Fruit fly (Drosophila melanogaster) whole organism, embryonic: Measurements from ENCODE around the gene IRSp53.

ENCODE experiments used
- ATbp ChIP-seq: fragments of 200-800 bp; sonication (Bioruptor generic); optimal IDR thresholded peaks from 2 replicates; lab custom pipeline; 2017; ENCODE audit warnings: missing biosample characterization, mild to moderate bottlenecking, missing genetic modification characterization, missing genetic modification reagents
- Adf1 ChIP-seq: fragments of 200-800 bp; sonication (Bioruptor generic); IDR thresholded peaks from 2 replicates; pipeline ENCODE4 v1.3.6; 2022; ENCODE audit warnings: missing biosample characterization, missing genetic modification characterization
- Antp ChIP-seq: fragments of 200-800 bp; sonication (Bioruptor generic); optimal IDR thresholded peaks from 3 replicates; lab custom pipeline; 2016; ENCODE audit warnings: missing biosample characterization, missing genetic modification characterization
- Bgb ChIP-seq: fragments of 200-800 bp; sonication (Bioruptor generic); IDR thresholded peaks from 2 replicates; pipeline ENCODE4 v1.3.6; 2022; ENCODE audit warnings: missing biosample characterization, missing genetic modification characterization; ENCODE audit not compliant: partially characterized antibody
- CG11696 ChIP-seq: fragments of 200-800 bp; sonication (Bioruptor generic); IDR thresholded peaks from 2 replicates; pipeline ENCODE4 v1.3.6; 2022; ENCODE audit warnings: missing biosample characterization, missing genetic modification characterization
- CG12155 ChIP-seq: fragments of 200-800 bp; sonication (Bioruptor generic); optimal IDR thresholded peaks from 3 replicates; lab custom pipeline; 2016; ENCODE audit warnings: missing biosample characterization, missing genetic modification characterization
- CG12659 ChIP-seq: fragments of 200-800 bp; sonication (Bioruptor generic); optimal IDR thresholded peaks from 3 replicates; lab custom pipeline; 2017; ENCODE audit warnings: mild to moderate bottlenecking, missing biosample characterization, missing genetic modification reagents, missing genetic modification characterization
- CG13123 ChIP-seq: fragments of 200-800 bp; sonication (Bioruptor generic); optimal IDR thresholded peaks from 2 replicates; lab custom pipeline; 2016; ENCODE audit warnings: missing biosample characterization, missing genetic modification characterization
- CG14014 ChIP-seq: fragments of 200-800 bp; sonication (Bioruptor generic); IDR thresholded peaks from 2 replicates; pipeline ENCODE4 v1.3.6; 2022; ENCODE audit warnings: missing biosample characterization, missing genetic modification characterization
- CG14441 ChIP-seq: fragments of 200-800 bp; sonication (Bioruptor generic); IDR thresholded peaks from 2 replicates; pipeline ENCODE4 v1.3.6; 2022; ENCODE audit warnings: missing biosample characterization, missing genetic modification characterization
- CG14710 ChIP-seq: fragments of 200-800 bp; sonication (Bioruptor generic); optimal IDR thresholded peaks from 3 replicates; lab custom pipeline; 2019; ENCODE audit warnings: missing biosample characterization, mild to moderate bottlenecking, missing genetic modification characterization, moderate library complexity
- CG1603 ChIP-seq: fragments of 200-800 bp; sonication (Bioruptor generic); optimal IDR thresholded peaks from 2 replicates; lab custom pipeline; 2019; ENCODE audit warnings: missing biosample characterization, mild to moderate bottlenecking, missing genetic modification characterization, moderate library complexity
- CG16815 ChIP-seq: fragments of 200-800 bp; sonication (Bioruptor generic); optimal IDR thresholded peaks from 3 replicates; lab custom pipeline; 2017; ENCODE audit warnings: missing biosample characterization, mild to moderate bottlenecking, missing genetic modification characterization
- CG18011 ChIP-seq: fragments of 200-800 bp; sonication (Bioruptor generic); optimal IDR thresholded peaks from 2 replicates; lab custom pipeline; 2017; ENCODE audit warnings: missing biosample characterization, missing genetic modification characterization, mild to moderate bottlenecking, moderate library complexity, missing genotype
- CG18262 ChIP-seq: fragments of 200-800 bp; optimal IDR thresholded peaks from 3 replicates; lab custom pipeline; 2019; ENCODE audit warnings: missing biosample characterization, mild to moderate bottlenecking, missing genetic modification characterization, moderate library complexity
- CG30403 ChIP-seq: fragments of 200-800 bp; sonication (Bioruptor generic); optimal IDR thresholded peaks from 3 replicates; lab custom pipeline; 2016; ENCODE audit warnings: missing biosample characterization, missing genetic modification characterization
- CG3163 ChIP-seq: fragments of 200-800 bp; sonication (Bioruptor generic); optimal IDR thresholded peaks from 3 replicates; lab custom pipeline; 2016; ENCODE audit warnings: missing biosample characterization, missing genetic modification characterization
- CG3726 ChIP-seq: fragments of 200-800 bp; sonication (Bioruptor generic); IDR thresholded peaks from 3 replicates; pipeline ENCODE4, ENCODE4 v1.3.6; 2022; ENCODE audit warnings: missing biosample characterization, missing genetic modification characterization
- CG5245 ChIP-seq: fragments of 200-800 bp; sonication (Bioruptor generic); optimal IDR thresholded peaks from 3 replicates; lab custom pipeline; 2016; ENCODE audit warnings: missing biosample characterization, missing genetic modification characterization
- CG7556 ChIP-seq: fragments of 200-800 bp; sonication (Bioruptor generic); optimal IDR thresholded peaks from 2 replicates; lab custom pipeline; 2017; ENCODE audit warnings: missing biosample characterization, mild to moderate bottlenecking, missing genetic modification characterization
- CG7786 ChIP-seq: fragments of 200-800 bp; sonication (Bioruptor generic); optimal IDR thresholded peaks from 2 replicates; lab custom pipeline; 2016; ENCODE audit warnings: missing biosample characterization, missing genetic modification characterization
- CG7987 ChIP-seq: fragments of 200-800 bp; sonication (Bioruptor generic); optimal IDR thresholded peaks from 2 replicates; lab custom pipeline; 2018; ENCODE audit warnings: missing biosample characterization, mild to moderate bottlenecking, missing genetic modification characterization, moderate library complexity
- CG8944 ChIP-seq: fragments of 200-800 bp; sonication (Bioruptor generic); optimal IDR thresholded peaks from 3 replicates; lab custom pipeline; 2016; ENCODE audit warnings: missing biosample characterization, missing genetic modification characterization
- CG9727 ChIP-seq: fragments of 200-800 bp; sonication (Bioruptor generic); optimal IDR thresholded peaks from 3 replicates; lab custom pipeline; 2017; ENCODE audit warnings: missing biosample characterization, mild to moderate bottlenecking, missing genetic modification characterization
- Drgx ChIP-seq: fragments of 200-800 bp; sonication (Bioruptor generic); IDR thresholded peaks from 2 replicates; pipeline ENCODE4 v1.3.6; 2022; ENCODE audit warnings: missing biosample characterization, missing genetic modification characterization
- Ets97D ChIP-seq: fragments of 200-800 bp; sonication (Bioruptor generic); optimal IDR thresholded peaks from 3 replicates; lab custom pipeline; 2016; ENCODE audit warnings: missing biosample characterization, missing genetic modification characterization
- HLH54F ChIP-seq: fragments of 200-800 bp; sonication (Bioruptor generic); optimal IDR thresholded peaks from 3 replicates; lab custom pipeline; 2016; ENCODE audit warnings: missing biosample characterization, missing genetic modification characterization
- Nf-YA ChIP-seq: fragments of 200-800 bp; sonication (Bioruptor generic); IDR thresholded peaks from 2 replicates; pipeline ENCODE4 v1.3.6; 2022; ENCODE audit warnings: missing biosample characterization, missing genetic modification characterization
- Nf-YC ChIP-seq: fragments of 200-800 bp; optimal IDR thresholded peaks from 3 replicates; lab custom pipeline; 2019; ENCODE audit warnings: missing biosample characterization, mild to moderate bottlenecking, missing genetic modification characterization, moderate library complexity
- PHDP ChIP-seq: fragments of 200-800 bp; sonication (Bioruptor generic); optimal IDR thresholded peaks from 3 replicates; lab custom pipeline; 2018; ENCODE audit warnings: missing biosample characterization, mild to moderate bottlenecking, missing genetic modification characterization, moderate library complexity
- bowl ChIP-seq: fragments of 200-800 bp; sonication (Bioruptor generic); IDR thresholded peaks from 2 replicates; pipeline ENCODE4 v1.3.6; 2022; ENCODE audit warnings: missing biosample characterization, missing genetic modification characterization
- btn ChIP-seq: fragments of 200-800 bp; sonication (Bioruptor generic); optimal IDR thresholded peaks from 2 replicates; lab custom pipeline; 2016; ENCODE audit warnings: missing biosample characterization, missing genetic modification characterization
- chm ChIP-seq: fragments of 200-800 bp; sonication (Bioruptor generic); IDR thresholded peaks from 2 replicates; pipeline ENCODE4 v1.3.6; 2022; ENCODE audit warnings: missing biosample characterization, missing genetic modification characterization
- crol ChIP-seq: fragments of 200-800 bp; sonication (Bioruptor generic); IDR thresholded peaks from 2 replicates; pipeline ENCODE4 v1.3.6; 2022; ENCODE audit warnings: missing biosample characterization, missing genetic modification characterization
- dimm ChIP-seq: fragments of 200-800 bp; sonication (Bioruptor generic); IDR thresholded peaks from 2 replicates; pipeline ENCODE4 v1.3.6; 2022; ENCODE audit warnings: missing biosample characterization, missing genetic modification characterization
- dmrt99B ChIP-seq: fragments of 200-800 bp; sonication (Bioruptor generic); optimal IDR thresholded peaks from 2 replicates; lab custom pipeline; 2018; ENCODE audit warnings: missing biosample characterization, mild to moderate bottlenecking, missing genetic modification characterization, moderate library complexity
- eve ChIP-seq, 2 experiments: fragments of >200 bp; optimal IDR thresholded peaks; 2 replicates each; lab custom pipeline; 2017; ENCODE audit warnings: missing biosample characterization in 2 of 2, missing genetic modification characterization in 2 of 2
- gsb ChIP-seq: fragments of 200-800 bp; sonication (Bioruptor generic); IDR thresholded peaks from 2 replicates; pipeline ENCODE4 v1.3.6; 2022; ENCODE audit warnings: missing biosample characterization, missing genetic modification characterization
- gsb-n ChIP-seq: fragments of 200-800 bp; sonication (Bioruptor generic); optimal IDR thresholded peaks from 3 replicates; lab custom pipeline; 2018; ENCODE audit warnings: missing biosample characterization, mild to moderate bottlenecking, missing genetic modification characterization
- ham ChIP-seq: fragments of 200-800 bp; sonication (Bioruptor generic); IDR thresholded peaks from 2 replicates; pipeline ENCODE4 v1.3.6; 2022; ENCODE audit warnings: missing biosample characterization, missing genetic modification characterization
- hkb ChIP-seq, 2 experiments: fragments of 200-800 bp in 1 of 2; fragments of >200 bp in 1 of 2; sonication (Bioruptor generic) in 1 of 2; IDR thresholded peaks in 1 of 2; optimal IDR thresholded peaks in 1 of 2; 2 replicates each; pipeline versions ENCODE4 v1.3.6 to Lab custom; 2017 to 2022; ENCODE audit warnings: missing biosample characterization in 1 of 2, missing genetic modification characterization in 1 of 2
- kah ChIP-seq: fragments of 200-800 bp; sonication (Bioruptor generic); optimal IDR thresholded peaks from 2 replicates; lab custom pipeline; 2018; ENCODE audit warnings: missing biosample characterization, mild to moderate bottlenecking, missing genetic modification characterization
- mam ChIP-seq: fragments of 200-800 bp; sonication (Bioruptor generic); optimal IDR thresholded peaks from 3 replicates; lab custom pipeline; 2016; ENCODE audit warnings: missing biosample characterization, missing genetic modification characterization
- mld ChIP-seq: fragments of 200-800 bp; sonication (Bioruptor generic); IDR thresholded peaks from 3 replicates; pipeline ENCODE4 v1.3.6; 2022; ENCODE audit warnings: missing biosample characterization, missing genetic modification characterization; ENCODE audit not compliant: partially characterized antibody
- nau ChIP-seq: fragments of 200-800 bp; sonication (Bioruptor generic); optimal IDR thresholded peaks from 3 replicates; lab custom pipeline; 2017; ENCODE audit warnings: missing biosample characterization, mild to moderate bottlenecking, missing genetic modification characterization, missing genetic modification reagents
- nmo ChIP-seq: fragments of 200-800 bp; sonication (Bioruptor generic); optimal IDR thresholded peaks from 2 replicates; lab custom pipeline; 2018; ENCODE audit warnings: missing biosample characterization, mild to moderate bottlenecking, missing genetic modification characterization, moderate library complexity
- odd ChIP-seq: fragments of 200-800 bp; sonication (Bioruptor generic); optimal IDR thresholded peaks from 2 replicates; lab custom pipeline; 2017; ENCODE audit warnings: missing biosample characterization, mild to moderate bottlenecking, missing genetic modification characterization
- prd ChIP-seq, 3 experiments: fragments of >200 bp in 2 of 3; fragments of 200-800 bp in 1 of 3; sonication (Bioruptor generic) in 1 of 3; optimal IDR thresholded peaks in 2 of 3; IDR thresholded peaks in 1 of 3; 2 replicates in 2 of 3; 3 replicates in 1 of 3; pipeline versions ENCODE4 v1.3.6 to Lab custom; 2017 to 2022; ENCODE audit warnings: missing biosample characterization in 1 of 3, missing genetic modification characterization in 1 of 3
- ro ChIP-seq: fragments of 200-800 bp; sonication (Bioruptor generic); IDR thresholded peaks from 2 replicates; pipeline ENCODE4 v1.3.6; 2022; ENCODE audit warnings: missing biosample characterization, missing genetic modification characterization
- tna ChIP-seq: fragments of 200-800 bp; sonication (Bioruptor generic); IDR thresholded peaks from 2 replicates; pipeline ENCODE4 v1.3.6; 2022; ENCODE audit warnings: missing biosample characterization, missing genetic modification characterization; ENCODE audit not compliant: partially characterized antibody
- vnd ChIP-seq: fragments of 200-800 bp; sonication (Bioruptor generic); IDR thresholded peaks from 3 replicates; pipeline ENCODE4 v1.3.6; 2022; ENCODE audit warnings: missing biosample characterization, missing genetic modification characterization; ENCODE audit not compliant: partially characterized antibody

The IRSp53 gene

dm6 chr3L:11107432-11107831 lies 28.4 kb upstream of the IRSp53 start, which contains the start of gene CG32073 (continued):
- TF ChIP-seq CG18262 (tag; lab: Kevin White, UChicago) (peak; percentile 43), prd (optimal IDR thresholded peaks at IDR 0.05; lab: Kevin White, UChicago) (no peak), prd (GFP tag; IDR thresholded peaks at IDR 0.05; lab: Robert Waterston, UW) (no peak), CG3163 (GFP tag; lab: Kevin White, UChicago) (no peak), dmrt99B (no peak), HLH54F (GFP tag; lab: Kevin White, UChicago) (no peak), Antp (GFP tag; lab: Kevin White, UChicago) (no peak), PHDP (tag; lab: Kevin White, UChicago) (no peak), CG30403 (GFP tag; lab: Kevin White, UChicago) (no peak), CG9727 (peak; percentile 16), Bgb (GFP tag; lab: Robert Waterston, UW) (no peak), vnd (GFP tag; lab: Robert Waterston, UW) (no peak), CG7786 (GFP tag; lab: Kevin White, UChicago) (no peak), hkb (optimal IDR thresholded peaks at IDR 0.05; lab: Kevin White, UChicago) (no peak), hkb (GFP tag; IDR thresholded peaks at IDR 0.05; lab: Robert Waterston, UW) (no peak), CG5245 (GFP tag; lab: Kevin White, UChicago) (no peak), ATbp (GFP tag; lab: Kevin White, UChicago) (peak; percentile 51), Adf1 (no peak), CG7556 (GFP tag; lab: Kevin White, UChicago) (peak; percentile 17), mam (GFP tag; lab: Kevin White, UChicago) (no peak), ro (GFP tag; lab: Robert Waterston, UW) (no peak), Nf-YA (GFP tag; lab: Robert Waterston, UW) (no peak), CG16815 (GFP tag; lab: Kevin White, UChicago) (no peak), gsb (no peak), mld (GFP tag; lab: Robert Waterston, UW) (no peak), gsb-n (tag; lab: Kevin White, UChicago) (no peak), CG14710 (peak; percentile 42), nau (GFP tag; lab: Kevin White, UChicago) (no peak), CG12155 (GFP tag; lab: Kevin White, UChicago) (no peak), crol (no peak), CG7987 (GFP tag; lab: Kevin White, UChicago) (no peak), CG11696 (no peak), bowl (GFP tag; lab: Robert Waterston, UW) (no peak), tna (no peak), eve (GFP tag; optimal IDR thresholded peaks at IDR 0.05; lab: Kevin White, UChicago) (no peak), CG14441 (GFP tag; lab: Robert Waterston, UW) (no peak), CG12659 (GFP tag; lab: Kevin White, UChicago) (no peak), CG3726 (no peak), CG18011 (GFP tag; lab: Kevin White, UChicago) (no peak), Nf-YC (tag; lab: Kevin White, UChicago) (no peak), CG8944 (no peak), ham (GFP tag; lab: Robert Waterston, UW) (no peak), CG13123 (GFP tag; lab: Kevin White, UChicago) (no peak), kah (GFP tag; lab: Kevin White, UChicago) (no peak), CG14014 (no peak), dimm (no peak), btn (GFP tag; lab: Kevin White, UChicago) (no peak), Ets97D (GFP tag; lab: Kevin White, UChicago) (no peak), chm (GFP tag; lab: Robert Waterston, UW) (no peak), nmo (GFP tag; lab: Kevin White, UChicago) (no peak), CG1603 (tag; lab: Kevin White, UChicago) (peak; percentile 23), Drgx (no peak), odd (GFP tag; lab: Kevin White, UChicago) (no peak)
